Worm (Caenorhabditis elegans) whole organism, late embryonic: ENCODE measurements around the gene ZK218.1.

ENCODE experiments used
- ama-1 ChIP-seq: fragments of 150-350 bp; optimal IDR thresholded peaks from 2 replicates; lab custom pipeline; 2014
- dve-1 ChIP-seq: sonication (generic microtip); optimal IDR thresholded peaks from 2 replicates; lab custom pipeline; 2017; ENCODE audit warnings: antibody characterized with exemption, mild to moderate bottlenecking, missing genetic modification characterization, missing compliant biosample characterization
- ets-4 ChIP-seq: sonication (generic microtip); optimal IDR thresholded peaks from 2 replicates; lab custom pipeline; 2016; ENCODE audit warnings: missing genetic modification characterization, missing compliant biosample characterization
- fkh-10 ChIP-seq: fragments of 150-350 bp; optimal IDR thresholded peaks from 2 replicates; lab custom pipeline; 2014; ENCODE audit warnings: missing biosample characterization, missing genetic modification reagents, missing genetic modification characterization

- TF ChIP-seq fkh-10: no peak
- no peak for TF ChIP-seq ets-4
- TF ChIP-seq ama-1 (lab: Kevin White, UChicago): no peak
- TF ChIP-seq dve-1 (tag; lab: Kevin White, UChicago): no peak
Observed at ce11 chrV:17075900-17076299, 16.5 kb upstream of the ZK218.1 start, which contains the start of gene str-125.
